Worm (Caenorhabditis elegans): Measurements from ENCODE around the gene sqst-3.

ce11 chrV:19233469-19233868 is 2.9 kb downstream of the sqst-3 start, which contains the start of gene fbxb-116:
- TF ChIP-seq ets-7 (tag; optimal IDR thresholded peaks at IDR 0.05) (no peak), F13C5.2 (tag; optimal IDR thresholded peaks at IDR 0.05) (no peak), flt-1 (GFP tag; IDR thresholded peaks at IDR 0.05) (no peak), ama-1 (optimal IDR thresholded peaks at IDR 0.05) (no peak), hnd-1 (tag; optimal IDR thresholded peaks at IDR 0.05) (no peak), hmbx-1 (tag; optimal IDR thresholded peaks at IDR 0.05) (no peak)
